Fruit fly (Drosophila melanogaster) whole organism, embryonic: Measurements from ENCODE around the gene put.

Experiments used
- Bdp1 ChIP-seq: fragments of 200-800 bp; sonication (Bioruptor generic); optimal IDR thresholded peaks from 3 replicates; lab custom pipeline; 2016; ENCODE audit warnings: missing biosample characterization, missing genetic modification characterization
- CG13123 ChIP-seq: fragments of 200-800 bp; sonication (Bioruptor generic); optimal IDR thresholded peaks from 2 replicates; lab custom pipeline; 2016; ENCODE audit warnings: missing biosample characterization, missing genetic modification characterization
- CG14050 ChIP-seq: fragments of 200-800 bp; sonication (Bioruptor generic); IDR thresholded peaks from 3 replicates; pipeline ENCODE4 v1.3.6; 2022; ENCODE audit warnings: missing biosample characterization, missing genetic modification characterization
- CG18262 ChIP-seq: fragments of 200-800 bp; optimal IDR thresholded peaks from 3 replicates; lab custom pipeline; 2019; ENCODE audit warnings: missing biosample characterization, mild to moderate bottlenecking, missing genetic modification characterization, moderate library complexity
- CG18599 ChIP-seq: fragments of 200-800 bp; sonication (Bioruptor generic); optimal IDR thresholded peaks from 3 replicates; lab custom pipeline; 2017; ENCODE audit warnings: missing biosample characterization, missing genetic modification characterization, mild to moderate bottlenecking, moderate library complexity, missing genetic modification reagents
- CG3995 ChIP-seq: fragments of 200-800 bp; sonication (Bioruptor generic); optimal IDR thresholded peaks from 3 replicates; lab custom pipeline; 2016; ENCODE audit warnings: missing biosample characterization, missing genetic modification characterization
- CG6175 ChIP-seq: fragments of 200-800 bp; sonication (Bioruptor generic); IDR thresholded peaks from 3 replicates; pipeline ENCODE4 v1.3.6; 2022; ENCODE audit warnings: missing biosample characterization, missing genetic modification characterization
- CG9609 ChIP-seq: fragments of 200-800 bp; sonication (Bioruptor generic); optimal IDR thresholded peaks from 3 replicates; lab custom pipeline; 2016; ENCODE audit warnings: missing biosample characterization, missing genetic modification characterization
- CTCF ChIP-seq: fragments of 200-800 bp; sonication (Bioruptor generic); optimal IDR thresholded peaks from 2 replicates; lab custom pipeline; 2017; ENCODE audit warnings: missing biosample characterization, mild to moderate bottlenecking, missing genetic modification characterization, moderate library complexity
- Chrac-16 ChIP-seq: fragments of 200-800 bp; sonication (Bioruptor generic); optimal IDR thresholded peaks from 3 replicates; lab custom pipeline; 2016; ENCODE audit warnings: missing biosample characterization, missing genetic modification characterization
- CkIIα-i1 ChIP-seq: fragments of 200-800 bp; sonication (Bioruptor generic); IDR thresholded peaks from 2 replicates; pipeline ENCODE4 v1.3.6; 2022; ENCODE audit warnings: missing biosample characterization, missing genetic modification characterization
- Dref ChIP-seq: fragments of 200-800 bp; sonication (Bioruptor generic); IDR thresholded peaks from 2 replicates; pipeline ENCODE4 v1.3.6; 2022; ENCODE audit warnings: missing biosample characterization, missing genetic modification characterization
- Fer3 ChIP-seq: fragments of 200-800 bp; sonication (Bioruptor generic); optimal IDR thresholded peaks from 2 replicates; lab custom pipeline; 2018; ENCODE audit warnings: missing biosample characterization, mild to moderate bottlenecking, missing genetic modification characterization, moderate library complexity
- H15 ChIP-seq: fragments of 200-800 bp; sonication (Bioruptor generic); IDR thresholded peaks from 3 replicates; pipeline ENCODE4 v1.3.6; 2022; ENCODE audit warnings: missing biosample characterization, missing genetic modification characterization
- HLHmδ ChIP-seq: fragments of 200-800 bp; sonication (Bioruptor generic); optimal IDR thresholded peaks from 2 replicates; lab custom pipeline; 2018; ENCODE audit warnings: missing biosample characterization, mild to moderate bottlenecking, missing genetic modification characterization, moderate library complexity
- NFAT ChIP-seq: fragments of 200-800 bp; sonication (Bioruptor generic); IDR thresholded peaks from 2 replicates; pipeline ENCODE4 v1.3.6; 2022; ENCODE audit warnings: missing biosample characterization, missing genetic modification characterization
- Optix ChIP-seq: fragments of 200-800 bp; sonication (Bioruptor generic); IDR thresholded peaks from 3 replicates; pipeline ENCODE4 v1.3.6; 2022; ENCODE audit warnings: missing biosample characterization, missing genetic modification characterization
- Ravus ChIP-seq: fragments of 200-800 bp; sonication (Bioruptor generic); IDR thresholded peaks from 2 replicates; pipeline ENCODE4 v1.3.6; 2022; ENCODE audit warnings: missing biosample characterization, missing genetic modification characterization
- Sox102F ChIP-seq: fragments of 200-800 bp; sonication (Bioruptor generic); optimal IDR thresholded peaks from 2 replicates; lab custom pipeline; 2018; ENCODE audit warnings: missing biosample characterization, mild to moderate bottlenecking, missing genetic modification characterization, moderate library complexity
- Sry-β ChIP-seq: fragments of 200-800 bp; sonication (Bioruptor generic); optimal IDR thresholded peaks from 2 replicates; lab custom pipeline; 2018; ENCODE audit warnings: missing biosample characterization, mild to moderate bottlenecking, missing genetic modification characterization, moderate library complexity
- Taf1 ChIP-seq: fragments of 200-800 bp; sonication (Bioruptor generic); IDR thresholded peaks from 2 replicates; pipeline ENCODE4 v1.3.6; 2022; ENCODE audit warnings: missing biosample characterization, missing genetic modification characterization
- Tbp ChIP-seq: fragments of >200 bp; optimal IDR thresholded peaks from 2 replicates; lab custom pipeline; 2018; ENCODE audit warnings: missing biosample characterization, missing genetic modification characterization
- ac ChIP-seq: fragments of 200-800 bp; sonication (Bioruptor generic); optimal IDR thresholded peaks from 3 replicates; lab custom pipeline; 2017; ENCODE audit warnings: missing biosample characterization, mild to moderate bottlenecking, missing genetic modification characterization
- ap ChIP-seq: fragments of 200-800 bp; sonication (Bioruptor generic); IDR thresholded peaks from 2 replicates; pipeline ENCODE4 v1.3.6; 2022; ENCODE audit warnings: missing biosample characterization, missing genetic modification characterization
- ara ChIP-seq: fragments of 200-800 bp; sonication (Bioruptor generic); IDR thresholded peaks from 2 replicates; pipeline ENCODE4 v1.3.6; 2022; ENCODE audit warnings: missing biosample characterization, missing genetic modification characterization
- btn ChIP-seq: fragments of 200-800 bp; sonication (Bioruptor generic); optimal IDR thresholded peaks from 2 replicates; lab custom pipeline; 2016; ENCODE audit warnings: missing biosample characterization, missing genetic modification characterization
- croc ChIP-seq: fragments of 200-800 bp; sonication (Bioruptor generic); conservative IDR thresholded peaks from 3 replicates; pipeline ENCODE4 v1.3.6; 2022; ENCODE audit warnings: missing biosample characterization, missing genetic modification characterization
- crol ChIP-seq: fragments of 200-800 bp; sonication (Bioruptor generic); IDR thresholded peaks from 2 replicates; pipeline ENCODE4 v1.3.6; 2022; ENCODE audit warnings: missing biosample characterization, missing genetic modification characterization
- danr ChIP-seq: fragments of 200-800 bp; sonication (Bioruptor generic); IDR thresholded peaks from 2 replicates; pipeline ENCODE4 v1.3.6; 2022; ENCODE audit warnings: missing biosample characterization, missing genetic modification characterization
- ems ChIP-seq: fragments of 200-800 bp; sonication (Bioruptor generic); optimal IDR thresholded peaks from 3 replicates; lab custom pipeline; 2016; ENCODE audit warnings: missing biosample characterization, missing genetic modification characterization
- exex ChIP-seq: fragments of 200-800 bp; sonication (Bioruptor generic); optimal IDR thresholded peaks from 4 replicates; lab custom pipeline; 2018; ENCODE audit warnings: missing biosample characterization, mild to moderate bottlenecking, missing genetic modification characterization, moderate library complexity
- fd64A ChIP-seq: fragments of 200-800 bp; sonication (Bioruptor generic); optimal IDR thresholded peaks from 3 replicates; lab custom pipeline; 2018; ENCODE audit warnings: missing biosample characterization, mild to moderate bottlenecking, missing genetic modification characterization
- fd96Cb ChIP-seq: fragments of 200-800 bp; sonication (Bioruptor generic); optimal IDR thresholded peaks from 2 replicates; lab custom pipeline; 2018; ENCODE audit warnings: missing biosample characterization, mild to moderate bottlenecking, missing genetic modification characterization, moderate library complexity
- fu2 ChIP-seq: fragments of 200-800 bp; sonication (Bioruptor generic); optimal IDR thresholded peaks from 2 replicates; lab custom pipeline; 2016; ENCODE audit warnings: missing biosample characterization, missing genetic modification characterization
- gro ChIP-seq: fragments of 200-800 bp; sonication (Bioruptor generic); optimal IDR thresholded peaks from 2 replicates; lab custom pipeline; 2016; ENCODE audit warnings: missing biosample characterization, missing genetic modification characterization
- insv ChIP-seq, 2 experiments: fragments of 200-800 bp; sonication (Bioruptor generic); optimal IDR thresholded peaks; 3 replicates each; lab custom pipeline; 2016 to 2018; ENCODE audit warnings: missing biosample characterization in 2 of 2, missing genetic modification characterization in 2 of 2
- inv ChIP-seq: fragments of 200-800 bp; sonication (Bioruptor generic); IDR thresholded peaks from 2 replicates; pipeline ENCODE4 v1.3.6; 2022; ENCODE audit warnings: missing biosample characterization, missing genetic modification characterization; ENCODE audit not compliant: partially characterized antibody
- jing ChIP-seq: fragments of 200-800 bp; sonication (Bioruptor generic); optimal IDR thresholded peaks from 2 replicates; lab custom pipeline; 2018; ENCODE audit warnings: missing biosample characterization, mild to moderate bottlenecking, missing genetic modification characterization
- ken ChIP-seq: fragments of 200-800 bp; sonication (Bioruptor generic); IDR thresholded peaks from 3 replicates; pipeline ENCODE4 v1.3.6; 2022; ENCODE audit warnings: missing biosample characterization, missing genetic modification characterization
- lola ChIP-seq, 3 experiments: fragments of >200 bp in 2 of 3; fragments of 200-800 bp in 1 of 3; sonication (Bioruptor generic) in 1 of 3; optimal IDR thresholded peaks; 2 replicates each; lab custom pipeline; 2017 to 2019; ENCODE audit warnings: missing biosample characterization in 3 of 3, missing genetic modification characterization in 3 of 3, mild to moderate bottlenecking in 1 of 3, moderate library complexity in 1 of 3
- nom ChIP-seq: fragments of 200-800 bp; sonication (Bioruptor generic); optimal IDR thresholded peaks from 2 replicates; lab custom pipeline; 2017; ENCODE audit warnings: missing biosample characterization, missing genetic modification characterization, mild to moderate bottlenecking, moderate library complexity, missing genetic modification reagents
- odd ChIP-seq: fragments of 200-800 bp; sonication (Bioruptor generic); optimal IDR thresholded peaks from 2 replicates; lab custom pipeline; 2017; ENCODE audit warnings: missing biosample characterization, mild to moderate bottlenecking, missing genetic modification characterization
- pan ChIP-seq, 4 experiments: fragments of >200 bp in 3 of 4; fragments of 200-800 bp in 1 of 4; sonication (Bioruptor generic) in 1 of 4; optimal IDR thresholded peaks in 3 of 4; IDR thresholded peaks in 1 of 4; 2 replicates each; pipeline versions ENCODE4 v1.3.6 to Lab custom; 2017 to 2022; ENCODE audit warnings: missing biosample characterization in 2 of 4, missing genetic modification characterization in 2 of 4, mixed read lengths in 1 of 4
- phol ChIP-seq: fragments of 200-800 bp; sonication (Bioruptor generic); optimal IDR thresholded peaks from 3 replicates; lab custom pipeline; 2018; ENCODE audit warnings: missing biosample characterization, mild to moderate bottlenecking, missing genetic modification characterization, moderate library complexity
- salm ChIP-seq: fragments of 200-800 bp; sonication (Bioruptor generic); optimal IDR thresholded peaks from 2 replicates; lab custom pipeline; 2018; ENCODE audit warnings: missing biosample characterization, mild to moderate bottlenecking, missing genetic modification characterization
- sc ChIP-seq, 3 experiments: fragments of >200 bp in 2 of 3; fragments of 200-800 bp in 1 of 3; sonication (Bioruptor generic) in 1 of 3; optimal IDR thresholded peaks; 2 replicates in 2 of 3; 3 replicates in 1 of 3; lab custom pipeline; 2017; ENCODE audit warnings: mild to moderate bottlenecking in 1 of 3, missing biosample characterization in 1 of 3, missing genetic modification characterization in 1 of 3, missing genetic modification reagents in 1 of 3
- slou ChIP-seq: fragments of 200-800 bp; sonication (Bioruptor generic); optimal IDR thresholded peaks from 3 replicates; lab custom pipeline; 2016; ENCODE audit warnings: missing biosample characterization, missing genetic modification characterization
- z ChIP-seq: fragments of 200-800 bp; sonication (Bioruptor generic); IDR thresholded peaks from 3 replicates; pipeline ENCODE4 v1.3.6; 2022; ENCODE audit warnings: missing biosample characterization, missing genetic modification characterization

put gene

dm6 chr3R:14654976-14655896, 29.7 kb upstream of the put start (continued):
- TF ChIP-seq Sry-β (GFP tag; lab: Kevin White, UChicago): peak; percentile 51
- TF ChIP-seq ac (GFP tag; lab: Kevin White, UChicago): peak; percentile 91
- TF ChIP-seq ara (GFP tag; lab: Robert Waterston, UW): peak; percentile 92
- TF ChIP-seq fu2 (GFP tag; lab: Kevin White, UChicago): peak; percentile 90
- peak; percentile 49 for TF ChIP-seq HLHmδ (GFP tag; lab: Kevin White, UChicago)
- TF ChIP-seq nom (GFP tag; lab: Kevin White, UChicago): peak; percentile 91
- TF ChIP-seq ems (GFP tag; lab: Kevin White, UChicago): peak; percentile 91
- peak; percentile 87 for TF ChIP-seq Taf1 (GFP tag; lab: Robert Waterston, UW)
- TF ChIP-seq Sox102F (GFP tag; lab: Kevin White, UChicago): peak; percentile 93
- peak; percentile 55; the same call in 1 of the 3 replicates for TF ChIP-seq z (GFP tag; lab: Robert Waterston, UW)
- TF ChIP-seq CTCF (GFP tag; lab: Kevin White, UChicago): peak; percentile 69
- peak; percentile 32; the same call in 1 of the 2 replicates for TF ChIP-seq inv (GFP tag; lab: Robert Waterston, UW)
- TF ChIP-seq CkIIα-i1 (GFP tag; lab: Robert Waterston, UW): 0 out of 2 replicates have a peak, but pooled peaks have one; percentile 37
- peak; percentile 99 for TF ChIP-seq phol (tag; lab: Kevin White, UChicago)
- TF ChIP-seq ken (GFP tag; lab: Robert Waterston, UW): peak; percentile 93
- no peak for TF ChIP-seq insv (GFP tag; optimal IDR thresholded peaks at IDR 0.05; lab: Kevin White, UChicago)
- peak; percentile 49 for TF ChIP-seq slou (GFP tag; lab: Kevin White, UChicago)
- TF ChIP-seq Ravus (GFP tag; lab: Robert Waterston, UW): peak; percentile 70
- no peak for TF ChIP-seq sc (optimal IDR thresholded peaks at IDR 0.05; lab: Kevin White, UChicago)
- TF ChIP-seq sc (GFP tag; optimal IDR thresholded peaks at IDR 0.05; lab: Kevin White, UChicago): peak; percentile 85
- peak; percentile 86 for TF ChIP-seq Bdp1 (GFP tag; lab: Kevin White, UChicago)
- peak; percentile 80 for TF ChIP-seq croc (GFP tag; lab: Robert Waterston, UW)
- TF ChIP-seq ap (GFP tag; lab: Robert Waterston, UW): peak; percentile 87
- TF ChIP-seq CG6175: peak; percentile 88
- peak; percentile 97 for TF ChIP-seq CG18599
- peak; percentile 87 for TF ChIP-seq danr (GFP tag; lab: Robert Waterston, UW)
- peak; percentile 89 for TF ChIP-seq CG9609 (GFP tag; lab: Kevin White, UChicago)
- peak; percentile 91 for TF ChIP-seq Optix (GFP tag; lab: Robert Waterston, UW)
- TF ChIP-seq jing (GFP tag; lab: Kevin White, UChicago): peak; percentile 75
- TF ChIP-seq CG3995 (GFP tag; lab: Kevin White, UChicago): peak; percentile 98
- TF ChIP-seq Dref (GFP tag; lab: Robert Waterston, UW): peak; percentile 73
- TF ChIP-seq NFAT: peak; percentile 88
- peak; percentile 86 for TF ChIP-seq fd64A
- TF ChIP-seq CG18262 (tag; lab: Kevin White, UChicago): peak; percentile 94
- peak; percentile 94 for TF ChIP-seq Fer3
- TF ChIP-seq CG13123: peak; percentile 66
- TF ChIP-seq fd96Cb (tag; lab: Kevin White, UChicago): peak; percentile 90
- TF ChIP-seq Chrac-16 (GFP tag; lab: Kevin White, UChicago): peak; percentile 93
- TF ChIP-seq crol (GFP tag; lab: Robert Waterston, UW): no peak
- peak; percentile 89 for TF ChIP-seq CG14050
- TF ChIP-seq H15 (GFP tag; lab: Robert Waterston, UW): peak; percentile 89
- peak; percentile 64 for TF ChIP-seq btn (GFP tag; lab: Kevin White, UChicago)
- peak; percentile 83 for TF ChIP-seq exex
- TF ChIP-seq Tbp (GFP tag; lab: Kevin White, UChicago): no peak
- TF ChIP-seq salm (tag; lab: Kevin White, UChicago): peak; percentile 87
- TF ChIP-seq gro (GFP tag; lab: Kevin White, UChicago): peak; percentile 94
- TF ChIP-seq lola (GFP tag; optimal IDR thresholded peaks at IDR 0.05; lab: Kevin White, UChicago): peak in 1 of 3 experiments; percentile 91
- no peak for TF ChIP-seq pan (optimal IDR thresholded peaks at IDR 0.05; lab: Kevin White, UChicago)
- TF ChIP-seq pan (GFP tag; optimal IDR thresholded peaks at IDR 0.05 in 1 of 2, IDR thresholded peaks at IDR 0.05 in 1 of 2): peak in 1 of 2 experiments; percentile 93
- peak; percentile 91 for TF ChIP-seq odd
